Worm (Caenorhabditis elegans) whole organism, L1 larva: ENCODE data around the gene F21G4.5.
A peak's percentile ranks its signal among the peaks of the same experiment; 100 is the strongest.

Source experiments
- C16A3.4 ChIP-seq: fragments of 150-350 bp; optimal IDR thresholded peaks from 2 replicates; lab custom pipeline; 2014; ENCODE audit warnings: missing biosample characterization, missing genetic modification characterization
- C34B4.2 ChIP-seq: sonication (generic microtip); optimal IDR thresholded peaks from 2 replicates; lab custom pipeline; 2017; ENCODE audit warnings: mild to moderate bottlenecking, missing genetic modification characterization, missing compliant biosample characterization
- F16B12.6 ChIP-seq: fragments of 150-350 bp; optimal IDR thresholded peaks from 2 replicates; lab custom pipeline; 2014; ENCODE audit warnings: missing biosample characterization, missing genetic modification characterization
- alr-1 ChIP-seq: fragments of 200-800 bp; sonication (Bioruptor generic); optimal IDR thresholded peaks from 2 replicates; lab custom pipeline; 2018; ENCODE audit warnings: borderline replicate concordance, mild to moderate bottlenecking, missing genetic modification characterization, missing compliant biosample characterization
- aly-2 ChIP-seq: fragments of 150-350 bp; optimal IDR thresholded peaks from 2 replicates; lab custom pipeline; 2014; ENCODE audit warnings: missing biosample characterization, missing genetic modification characterization
- ama-1 ChIP-seq: fragments of 150-350 bp; optimal IDR thresholded peaks from 2 replicates; lab custom pipeline; 2014
- blmp-1 ChIP-seq: fragments of 150-350 bp; optimal IDR thresholded peaks from 2 replicates; lab custom pipeline; 2014; ENCODE audit warnings: missing biosample characterization, missing genetic modification characterization
- ceh-8 ChIP-seq: fragments of 200-800 bp; sonication (Bioruptor generic); optimal IDR thresholded peaks from 2 replicates; lab custom pipeline; 2018; ENCODE audit warnings: mild to moderate bottlenecking, missing genetic modification characterization, moderate library complexity, missing compliant biosample characterization
- ceh-90 ChIP-seq: sonication (generic microtip); optimal IDR thresholded peaks from 2 replicates; lab custom pipeline; 2016; ENCODE audit warnings: missing genetic modification characterization, missing compliant biosample characterization
- efl-3 ChIP-seq: fragments of 200-800 bp; sonication (Bioruptor generic); optimal IDR thresholded peaks from 2 replicates; lab custom pipeline; 2018; ENCODE audit warnings: mild to moderate bottlenecking, missing genetic modification characterization, missing compliant biosample characterization
- egl-13 ChIP-seq: sonication (generic microtip); optimal IDR thresholded peaks from 2 replicates; lab custom pipeline; 2016; ENCODE audit warnings: missing genotype, missing genetic modification reagents, missing genetic modification characterization, missing compliant biosample characterization
- elt-2 ChIP-seq: sonication (generic microtip); optimal IDR thresholded peaks from 2 replicates; lab custom pipeline; 2016; ENCODE audit warnings: missing genetic modification characterization, mild to moderate bottlenecking, inconsistent platforms, missing compliant biosample characterization, missing genetic modification reagents
- elt-3 ChIP-seq, 6 experiments: fragments of 150-350 bp in 1 of 6; sonication (generic microtip); optimal IDR thresholded peaks; 2 replicates each; lab custom pipeline; 2017 to 2018; ENCODE audit warnings: missing biosample characterization in 6 of 6, missing genetic modification characterization in 6 of 6, inconsistent platforms in 1 of 6
- ets-5 ChIP-seq: fragments of 200-800 bp; sonication (Bioruptor generic); IDR thresholded peaks from 2 replicates; pipeline ENCODE4 v1.3.6; 2022; ENCODE audit warnings: missing genetic modification characterization, missing compliant biosample characterization
- fkh-8 ChIP-seq: sonication (generic microtip); optimal IDR thresholded peaks from 2 replicates; lab custom pipeline; 2016; ENCODE audit warnings: mild to moderate bottlenecking, missing genetic modification characterization, missing compliant biosample characterization
- fos-1 ChIP-seq: fragments of 150-350 bp; optimal IDR thresholded peaks from 2 replicates; lab custom pipeline; 2014; ENCODE audit warnings: missing biosample characterization, missing genetic modification characterization
- grh-1 ChIP-seq: fragments of 200-800 bp; sonication (Bioruptor generic); IDR thresholded peaks from 2 replicates; pipeline ENCODE4 v1.3.6; 2022; ENCODE audit warnings: missing genetic modification reagents, missing genetic modification characterization, missing compliant biosample characterization
- hlh-4 ChIP-seq: sonication (generic microtip); optimal IDR thresholded peaks from 2 replicates; lab custom pipeline; 2016; ENCODE audit warnings: mild to moderate bottlenecking, missing genetic modification characterization, missing compliant biosample characterization
- hpl-2 ChIP-seq: fragments of 150-350 bp; optimal IDR thresholded peaks from 2 replicates; lab custom pipeline; 2014; ENCODE audit warnings: missing biosample characterization, missing genetic modification reagents, missing genetic modification characterization
- irx-1 ChIP-seq: sonication (generic microtip); optimal IDR thresholded peaks from 2 replicates; lab custom pipeline; 2016; ENCODE audit warnings: missing genetic modification characterization, missing compliant biosample characterization
- lin-13 ChIP-seq: fragments of 150-350 bp; optimal IDR thresholded peaks from 2 replicates; lab custom pipeline; 2014; ENCODE audit warnings: missing biosample characterization, missing genetic modification reagents, missing genetic modification characterization
- lin-14 ChIP-seq: fragments of 200-800 bp; sonication (Bioruptor generic); optimal IDR thresholded peaks from 2 replicates; lab custom pipeline; 2018; ENCODE audit warnings: mild to moderate bottlenecking, missing genetic modification characterization, moderate library complexity, missing compliant biosample characterization
- lin-15B ChIP-seq: fragments of 150-350 bp; sonication (generic microtip); optimal IDR thresholded peaks from 3 replicates; lab custom pipeline; 2014; ENCODE audit warnings: missing biosample characterization, missing genetic modification characterization
- lin-35 ChIP-seq, 2 experiments: fragments of 150-350 bp; optimal IDR thresholded peaks; 2 replicates each; lab custom pipeline; 2014; ENCODE audit warnings: missing biosample characterization in 2 of 2, missing genetic modification characterization in 2 of 2, missing genetic modification reagents in 2 of 2
- lir-3 ChIP-seq: sonication (generic microtip); optimal IDR thresholded peaks from 2 replicates; lab custom pipeline; 2016; ENCODE audit warnings: mild to moderate bottlenecking, missing genetic modification characterization, moderate library complexity, missing compliant biosample characterization; ENCODE audit not compliant: poor library complexity
- mdl-1 ChIP-seq, 2 experiments: fragments of 150-350 bp; optimal IDR thresholded peaks; 2 replicates each; lab custom pipeline; 2014 to 2017; ENCODE audit warnings: missing biosample characterization in 2 of 2, missing genetic modification characterization in 2 of 2, inconsistent platforms in 1 of 2
- mef-2 ChIP-seq: fragments of 150-350 bp; optimal IDR thresholded peaks from 2 replicates; lab custom pipeline; 2014; ENCODE audit warnings: missing biosample characterization, missing genetic modification characterization
- mep-1 ChIP-seq: fragments of 150-350 bp; optimal IDR thresholded peaks from 2 replicates; lab custom pipeline; 2014; ENCODE audit warnings: missing biosample characterization, missing genetic modification characterization
- nhr-11 ChIP-seq: fragments of 150-350 bp; optimal IDR thresholded peaks from 2 replicates; lab custom pipeline; 2014; ENCODE audit warnings: missing biosample characterization, missing genetic modification characterization
- nhr-19 ChIP-seq: fragments of 200-800 bp; sonication (Bioruptor generic); conservative IDR thresholded peaks from 2 replicates; pipeline ENCODE4 v1.3.6; 2022; ENCODE audit warnings: missing genetic modification characterization, missing compliant biosample characterization
- nhr-20 ChIP-seq: sonication (generic microtip); optimal IDR thresholded peaks from 2 replicates; lab custom pipeline; 2016; ENCODE audit warnings: mild to moderate bottlenecking, missing genetic modification characterization, missing compliant biosample characterization
- nhr-237 ChIP-seq: fragments of 150-350 bp; optimal IDR thresholded peaks from 2 replicates; lab custom pipeline; 2014; ENCODE audit warnings: missing biosample characterization, missing genetic modification characterization
- nhr-28 ChIP-seq: fragments of 150-350 bp; optimal IDR thresholded peaks from 2 replicates; lab custom pipeline; 2014; ENCODE audit warnings: missing biosample characterization, missing genetic modification characterization
- nhr-47 ChIP-seq: sonication (generic microtip); optimal IDR thresholded peaks from 2 replicates; lab custom pipeline; 2016; ENCODE audit warnings: mild to moderate bottlenecking, missing genetic modification characterization, moderate library complexity, missing compliant biosample characterization
- nhr-71 ChIP-seq: sonication (generic microtip); optimal IDR thresholded peaks from 2 replicates; lab custom pipeline; 2016; ENCODE audit warnings: mild to moderate bottlenecking, missing genetic modification characterization, moderate library complexity, missing compliant biosample characterization
- nhr-76 ChIP-seq: sonication (generic microtip); optimal IDR thresholded peaks from 2 replicates; lab custom pipeline; 2017; ENCODE audit warnings: missing biosample characterization, missing genetic modification characterization
- nhr-77 ChIP-seq: fragments of 150-350 bp; optimal IDR thresholded peaks from 2 replicates; lab custom pipeline; 2014; ENCODE audit warnings: missing biosample characterization, missing genetic modification characterization
- nhr-85 ChIP-seq: sonication (generic microtip); peaks from one replicate; lab custom pipeline; 2016; ENCODE audit warnings: missing genetic modification characterization, inconsistent platforms, missing compliant biosample characterization
- nhr-90 ChIP-seq: sonication (generic microtip); optimal IDR thresholded peaks from 2 replicates; lab custom pipeline; 2016; ENCODE audit warnings: mild to moderate bottlenecking, missing genetic modification characterization, missing compliant biosample characterization; ENCODE audit not compliant: poor library complexity
- pax-3 ChIP-seq: fragments of 200-800 bp; sonication (Bioruptor generic); optimal IDR thresholded peaks from 2 replicates; lab custom pipeline; 2018; ENCODE audit warnings: mild to moderate bottlenecking, missing genetic modification characterization, moderate library complexity, missing compliant biosample characterization
- snu-23 ChIP-seq: sonication (generic microtip); optimal IDR thresholded peaks from 2 replicates; lab custom pipeline; 2016; ENCODE audit warnings: missing genetic modification characterization, missing compliant biosample characterization
- tbx-2 ChIP-seq: sonication (generic microtip); optimal IDR thresholded peaks from 2 replicates; lab custom pipeline; 2016; ENCODE audit warnings: missing genetic modification characterization, missing compliant biosample characterization
- tlp-1 ChIP-seq: fragments of 150-350 bp; optimal IDR thresholded peaks from 2 replicates; lab custom pipeline; 2014; ENCODE audit warnings: missing biosample characterization, missing genetic modification characterization
- unc-130 ChIP-seq: fragments of 150-350 bp; optimal IDR thresholded peaks from 2 replicates; lab custom pipeline; 2017; ENCODE audit warnings: missing biosample characterization, missing genetic modification characterization, inconsistent platforms
- unc-30 ChIP-seq: sonication (generic microtip); optimal IDR thresholded peaks from 2 replicates; lab custom pipeline; 2017; ENCODE audit warnings: missing biosample characterization, missing genetic modification characterization
- unc-62 ChIP-seq: fragments of 150-350 bp; optimal IDR thresholded peaks from 2 replicates; lab custom pipeline; 2014; ENCODE audit warnings: missing biosample characterization, missing genetic modification reagents, missing genetic modification characterization
- unc-86 ChIP-seq: sonication (generic microtip); optimal IDR thresholded peaks from 2 replicates; lab custom pipeline; 2016; ENCODE audit warnings: missing genetic modification characterization, missing compliant biosample characterization
- unc-98 ChIP-seq: fragments of 200-800 bp; sonication (Bioruptor generic); IDR thresholded peaks from 2 replicates; pipeline ENCODE4 v1.3.6; 2022; ENCODE audit warnings: missing genetic modification characterization, missing compliant biosample characterization
- vab-15 ChIP-seq: sonication (generic microtip); optimal IDR thresholded peaks from 2 replicates; lab custom pipeline; 2017; ENCODE audit warnings: missing genotype, mild to moderate bottlenecking, missing genetic modification characterization, missing compliant biosample characterization
- xbp-1 ChIP-seq: sonication (generic microtip); optimal IDR thresholded peaks from 2 replicates; lab custom pipeline; 2016; ENCODE audit warnings: missing genetic modification characterization, missing compliant biosample characterization
- zip-4 ChIP-seq: fragments of 200-800 bp; sonication (Bioruptor generic); optimal IDR thresholded peaks from 2 replicates; lab custom pipeline; 2018; ENCODE audit warnings: mild to moderate bottlenecking, missing genetic modification characterization, moderate library complexity, missing compliant biosample characterization
- ztf-11 ChIP-seq, 2 experiments: sonication (generic microtip); optimal IDR thresholded peaks; 2 replicates each; lab custom pipeline; 2016 to 2017; ENCODE audit warnings: missing genetic modification characterization in 2 of 2, missing biosample characterization in 1 of 2, missing compliant biosample characterization in 1 of 2
- ztf-4 ChIP-seq: fragments of 150-350 bp; optimal IDR thresholded peaks from 2 replicates; lab custom pipeline; 2014; ENCODE audit warnings: missing biosample characterization, missing genetic modification characterization

The F21G4.5 gene

ce11 chrX:9932226-9932773 lies 26.4 kb downstream of the F21G4.5 start, which contains the start of gene tsp-21:
Gene tsp-21 (plus strand): TSS chrX:9932371.
- TF ChIP-seq nhr-76 (tag; lab: Kevin White, UChicago) (no peak), F16B12.6 (tag; lab: Kevin White, UChicago) (no peak), C16A3.4 (tag; lab: Kevin White, UChicago) (peak; percentile 90), alr-1 (tag; lab: Kevin White, UChicago) (no peak), unc-130 (tag; lab: Kevin White, UChicago) (no peak), nhr-71 (tag; lab: Kevin White, UChicago) (peak; percentile 77), ztf-4 (peak; percentile 52), xbp-1 (peak; percentile 62), nhr-47 (peak; percentile 69), grh-1 (GFP tag; lab: Robert Waterston, UW) (0 out of 2 replicates have a peak, but pooled peaks have one; percentile 9), nhr-85 (tag; lab: Kevin White, UChicago) (peak; percentile 95), zip-4 (no peak), elt-3 (tag; optimal IDR thresholded peaks at IDR 0.05; lab: Kevin White, UChicago) (peak in 3 of 6 experiments; percentile 18 to 74 (median 38)), ceh-8 (GFP tag; lab: Kevin White, UChicago) (peak; percentile 53), nhr-77 (tag; lab: Kevin White, UChicago) (peak; percentile 77), egl-13 (no peak), hpl-2 (GFP tag; lab: Kevin White, UChicago) (peak; percentile 13), unc-62 (GFP tag; lab: Kevin White, UChicago) (no peak), lir-3 (tag; lab: Kevin White, UChicago) (no peak), nhr-90 (peak; percentile 65), unc-86 (tag; lab: Kevin White, UChicago) (peak; percentile 5), pax-3 (tag; lab: Kevin White, UChicago) (no peak), mdl-1 (tag; optimal IDR thresholded peaks at IDR 0.05; lab: Kevin White, UChicago) (peak in 1 of 2 experiments; percentile 71), nhr-20 (tag; lab: Kevin White, UChicago) (peak; percentile 80), vab-15 (tag; lab: Kevin White, UChicago) (no peak), blmp-1 (peak; percentile 96), unc-98 (GFP tag; lab: Robert Waterston, UW) (no peak), nhr-28 (tag; lab: Kevin White, UChicago) (no peak), ztf-11 (tag; optimal IDR thresholded peaks at IDR 0.05; lab: Kevin White, UChicago) (peak in 1 of 2 experiments; percentile 50), elt-2 (tag; lab: Kevin White, UChicago) (peak; percentile 38), nhr-11 (no peak), tbx-2 (tag; lab: Kevin White, UChicago) (peak; percentile 59), ceh-90 (no peak), lin-14 (GFP tag; lab: Kevin White, UChicago) (peak; percentile 94), nhr-237 (tag; lab: Kevin White, UChicago) (peak; percentile 71), fkh-8 (tag; lab: Kevin White, UChicago) (peak; percentile 32), aly-2 (tag; lab: Kevin White, UChicago) (no peak), snu-23 (peak; percentile 91), ets-5 (GFP tag; lab: Robert Waterston, UW) (no peak), irx-1 (peak; percentile 15), mep-1 (peak; percentile 88), lin-35 (GFP tag; optimal IDR thresholded peaks at IDR 0.05; lab: Kevin White, UChicago) (peak; percentile 46 to 82), mef-2 (no peak), efl-3 (GFP tag; lab: Kevin White, UChicago) (no peak), unc-30 (tag; lab: Kevin White, UChicago) (no peak), ama-1 (lab: Kevin White, UChicago) (no peak), tlp-1 (tag; lab: Kevin White, UChicago) (no peak), lin-15B (tag; lab: Kevin White, UChicago) (no peak), C34B4.2 (no peak), nhr-19 (GFP tag; lab: Robert Waterston, UW) (peak; percentile 57), hlh-4 (tag; lab: Kevin White, UChicago) (no peak), fos-1 (tag; lab: Kevin White, UChicago) (peak; percentile 76), lin-13 (peak; percentile 67)
